Worm (Caenorhabditis elegans): ENCODE results near the gene F54C8.1.

DNA sequence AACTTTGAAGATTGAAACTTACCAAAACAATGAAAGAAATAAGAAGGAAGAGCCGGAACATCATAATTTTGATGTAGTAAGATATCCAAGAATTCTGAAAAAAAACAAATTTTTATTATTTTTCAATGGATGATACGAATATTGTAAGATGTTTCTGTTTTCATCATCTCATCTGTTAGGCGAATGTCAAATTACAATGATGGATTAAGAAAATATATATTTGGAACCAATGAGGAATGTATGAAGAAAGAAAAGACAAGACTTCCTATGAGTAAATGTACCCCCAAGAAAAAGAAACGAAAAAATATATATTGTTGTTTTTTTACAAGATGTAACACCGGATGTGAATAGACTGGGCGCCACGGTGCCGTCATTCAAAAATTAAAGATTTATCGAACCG lies 13.2 kb upstream of the F54C8.1 start, which contains the start of gene T26G10.5:
- TF ChIP-seq ceh-91 (GFP tag; IDR thresholded peaks at IDR 0.05) (no peak), unc-130 (GFP tag; optimal IDR thresholded peaks at IDR 0.05) (no peak), ztf-28 (GFP tag; IDR thresholded peaks at IDR 0.05) (no peak), ztf-18 (tag; optimal IDR thresholded peaks at IDR 0.05) (no peak)
